Worm (Caenorhabditis elegans): ENCODE data around the gene R160.5.

The R160.5 gene

DNA sequence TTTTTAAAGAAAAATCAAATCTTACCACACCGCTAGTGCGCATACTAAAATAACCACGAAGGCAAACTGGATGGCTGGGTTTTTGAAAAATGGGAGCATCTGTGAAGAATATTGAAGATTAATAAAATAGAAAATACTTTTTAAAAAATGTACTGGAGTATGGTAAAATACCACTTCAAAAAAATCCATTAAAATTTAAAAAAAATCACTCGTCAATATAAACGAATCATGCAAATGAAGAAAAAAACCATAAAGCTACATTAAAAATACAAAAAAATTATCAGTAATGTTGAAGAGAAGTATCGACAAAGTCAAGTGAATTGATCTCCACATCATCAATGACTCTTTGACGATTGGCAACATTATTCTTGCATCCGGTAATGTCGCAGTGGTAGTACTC is at the start of gene R160.5:
R160.5 (minus strand) TSS at position 101 of the 400 bp plus-strand sequence.
- TF ChIP-seq flt-1 (GFP tag; IDR thresholded peaks at IDR 0.05) (no peak), ceh-36 (tag; optimal IDR thresholded peaks at IDR 0.05) (no peak)

DNA sequence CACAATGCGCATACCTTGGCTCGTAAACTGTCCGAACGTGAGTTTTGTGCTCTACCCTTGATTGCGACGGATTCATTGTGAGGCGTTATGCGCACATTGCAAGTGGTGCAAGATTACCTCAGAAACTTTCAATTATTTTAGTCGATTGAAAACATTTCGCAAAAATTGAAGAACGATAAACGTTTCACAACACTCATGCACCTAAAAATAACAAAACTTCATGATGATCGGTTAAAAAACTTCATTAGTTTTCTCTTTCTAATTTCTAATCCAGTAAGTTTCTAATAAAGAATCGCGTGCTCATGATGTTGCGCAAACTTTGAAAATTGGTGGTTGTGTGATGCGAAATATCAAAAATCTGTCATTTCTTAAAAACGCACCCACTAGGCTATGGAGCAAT is 48.1 kb upstream of the R160.5 start, which contains the start of gene dop-1:
dop-1 (minus strand) TSS at position 101 of the 400 bp plus-strand sequence.
- no peak for TF ChIP-seq pes-1 (GFP tag; IDR thresholded peaks at IDR 0.05)
- TF ChIP-seq F13C5.2 (tag; optimal IDR thresholded peaks at IDR 0.05): no peak
- TF ChIP-seq scrt-1 (GFP tag; IDR thresholded peaks at IDR 0.05): no peak
- no peak for TF ChIP-seq hnd-1 (tag; optimal IDR thresholded peaks at IDR 0.05)
- TF ChIP-seq tbx-11 (GFP tag; IDR thresholded peaks at IDR 0.05): no peak
- TF ChIP-seq ama-1 (optimal IDR thresholded peaks at IDR 0.05): no peak
- no peak for TF ChIP-seq sea-1 (GFP tag; conservative IDR thresholded peaks at IDR 0.05)
- TF ChIP-seq hmg-4 (GFP tag; optimal IDR thresholded peaks at IDR 0.05): no peak
- TF ChIP-seq B0310.2 (tag; optimal IDR thresholded peaks at IDR 0.05): no peak

DNA sequence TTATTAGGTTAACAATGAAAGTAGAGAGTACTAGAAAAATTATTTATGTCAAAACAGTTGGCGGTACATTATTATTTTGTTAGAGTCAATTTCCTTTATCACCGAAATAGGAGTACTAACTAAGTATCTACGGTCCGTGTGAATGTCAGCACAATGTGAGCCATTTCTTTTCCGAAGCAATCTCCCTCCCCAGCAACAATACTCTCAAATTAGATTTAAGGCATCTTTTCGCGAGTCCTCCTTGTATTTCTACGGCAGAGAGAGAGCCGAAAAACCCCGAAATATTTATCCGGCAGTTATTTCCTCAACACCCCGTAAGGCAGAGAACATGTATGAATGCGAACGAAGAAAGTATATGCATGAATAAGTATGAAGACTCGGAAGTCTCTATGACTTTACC is 44.6 kb upstream of the R160.5 start:
- TF ChIP-seq ceh-13 (GFP tag; optimal IDR thresholded peaks at IDR 0.05) (no peak), sea-1 (GFP tag; conservative IDR thresholded peaks at IDR 0.05) (no peak), tbx-11 (GFP tag; IDR thresholded peaks at IDR 0.05) (no peak), ets-7 (tag; optimal IDR thresholded peaks at IDR 0.05) (no peak), hmg-4 (GFP tag; optimal IDR thresholded peaks at IDR 0.05) (no peak), F13C5.2 (tag; optimal IDR thresholded peaks at IDR 0.05) (no peak), hmbx-1 (tag; optimal IDR thresholded peaks at IDR 0.05) (no peak)

DNA sequence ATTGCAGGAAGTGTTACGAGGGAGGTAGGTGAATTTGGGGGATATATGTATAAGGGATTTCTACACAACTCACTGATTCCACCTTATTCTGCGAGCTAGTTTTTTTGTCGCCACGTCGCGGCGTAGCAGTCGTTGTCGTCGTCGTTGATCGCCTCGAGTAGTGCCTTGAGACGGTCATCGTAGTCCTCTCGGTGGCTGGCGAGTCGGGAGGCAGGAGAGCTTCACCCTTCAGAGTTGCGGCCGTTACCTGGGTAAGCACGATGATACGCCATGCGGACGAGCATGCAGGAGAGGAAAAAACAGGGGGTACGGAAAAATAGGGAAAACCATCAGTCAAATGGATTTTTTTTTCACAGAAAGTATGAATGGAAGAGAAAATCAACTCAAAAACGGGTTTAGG is 42.5 kb upstream of the R160.5 start:
- TF ChIP-seq F13C5.2 (tag; optimal IDR thresholded peaks at IDR 0.05) (no peak), tbx-37 (GFP tag; conservative IDR thresholded peaks at IDR 0.05) (no peak), ets-7 (tag; optimal IDR thresholded peaks at IDR 0.05) (no peak), hmg-4 (GFP tag; optimal IDR thresholded peaks at IDR 0.05) (no peak), hnd-1 (tag; optimal IDR thresholded peaks at IDR 0.05) (no peak), ceh-13 (GFP tag; optimal IDR thresholded peaks at IDR 0.05) (no peak), ama-1 (optimal IDR thresholded peaks at IDR 0.05) (no peak), aly-1 (tag; optimal IDR thresholded peaks at IDR 0.05) (no peak), sea-1 (GFP tag; conservative IDR thresholded peaks at IDR 0.05) (no peak), ceh-36 (tag; optimal IDR thresholded peaks at IDR 0.05) (no peak), tra-4 (tag; optimal IDR thresholded peaks at IDR 0.05) (no peak), flt-1 (GFP tag; IDR thresholded peaks at IDR 0.05) (no peak), pes-1 (GFP tag; IDR thresholded peaks at IDR 0.05) (no peak)

DNA sequence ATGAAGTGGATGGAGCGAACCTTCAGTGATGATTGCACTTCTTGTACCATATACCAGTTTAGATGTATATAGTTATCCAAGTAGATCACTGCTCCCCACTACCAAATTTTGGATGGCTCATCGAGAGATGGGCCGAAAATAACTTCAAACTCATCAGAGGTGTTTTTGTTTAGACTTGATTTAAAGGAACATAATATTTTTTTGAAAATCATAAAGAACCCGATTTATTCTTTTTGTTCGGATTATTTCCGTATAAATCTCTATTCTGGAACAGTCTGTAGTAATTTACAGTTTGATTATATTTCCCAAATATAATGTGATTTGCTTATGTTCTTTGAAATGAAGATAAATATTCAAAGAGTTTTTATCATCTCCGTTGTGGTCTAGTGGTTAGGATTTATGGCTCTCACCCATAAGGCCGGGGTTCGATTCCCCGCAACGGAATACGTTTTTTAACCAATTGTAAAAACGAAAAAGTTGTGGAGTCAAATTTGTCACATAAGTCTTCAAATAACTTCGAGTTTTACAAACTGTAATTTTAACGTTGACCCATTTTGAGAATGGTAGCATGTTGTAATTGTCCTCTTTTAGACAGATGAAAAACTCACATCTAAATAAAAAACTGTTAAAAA is 39.7 kb upstream of the R160.5 start:
- no peak for TF ChIP-seq ceh-13 (GFP tag; optimal IDR thresholded peaks at IDR 0.05)
- TF ChIP-seq aly-1 (tag; optimal IDR thresholded peaks at IDR 0.05): no peak
- no peak for TF ChIP-seq scrt-1 (GFP tag; IDR thresholded peaks at IDR 0.05)
- TF ChIP-seq ama-1 (optimal IDR thresholded peaks at IDR 0.05): no peak
- no peak for TF ChIP-seq F13C5.2 (tag; optimal IDR thresholded peaks at IDR 0.05)
- no peak for TF ChIP-seq B0310.2 (tag; optimal IDR thresholded peaks at IDR 0.05)
- no peak for TF ChIP-seq sea-1 (GFP tag; conservative IDR thresholded peaks at IDR 0.05)
- no peak for TF ChIP-seq tbx-37 (GFP tag; conservative IDR thresholded peaks at IDR 0.05)
- TF ChIP-seq ets-7 (tag; optimal IDR thresholded peaks at IDR 0.05): no peak
- TF ChIP-seq flt-1 (GFP tag; IDR thresholded peaks at IDR 0.05): no peak
- no peak for TF ChIP-seq hmbx-1 (tag; optimal IDR thresholded peaks at IDR 0.05)
- no peak for TF ChIP-seq ceh-36 (tag; optimal IDR thresholded peaks at IDR 0.05)
- TF ChIP-seq tra-4 (tag; optimal IDR thresholded peaks at IDR 0.05): no peak
- TF ChIP-seq hmg-4 (GFP tag; optimal IDR thresholded peaks at IDR 0.05): no peak
- no peak for TF ChIP-seq hnd-1 (tag; optimal IDR thresholded peaks at IDR 0.05)
- TF ChIP-seq tbx-11 (GFP tag; IDR thresholded peaks at IDR 0.05): no peak
- TF ChIP-seq pes-1 (GFP tag; IDR thresholded peaks at IDR 0.05): no peak

DNA sequence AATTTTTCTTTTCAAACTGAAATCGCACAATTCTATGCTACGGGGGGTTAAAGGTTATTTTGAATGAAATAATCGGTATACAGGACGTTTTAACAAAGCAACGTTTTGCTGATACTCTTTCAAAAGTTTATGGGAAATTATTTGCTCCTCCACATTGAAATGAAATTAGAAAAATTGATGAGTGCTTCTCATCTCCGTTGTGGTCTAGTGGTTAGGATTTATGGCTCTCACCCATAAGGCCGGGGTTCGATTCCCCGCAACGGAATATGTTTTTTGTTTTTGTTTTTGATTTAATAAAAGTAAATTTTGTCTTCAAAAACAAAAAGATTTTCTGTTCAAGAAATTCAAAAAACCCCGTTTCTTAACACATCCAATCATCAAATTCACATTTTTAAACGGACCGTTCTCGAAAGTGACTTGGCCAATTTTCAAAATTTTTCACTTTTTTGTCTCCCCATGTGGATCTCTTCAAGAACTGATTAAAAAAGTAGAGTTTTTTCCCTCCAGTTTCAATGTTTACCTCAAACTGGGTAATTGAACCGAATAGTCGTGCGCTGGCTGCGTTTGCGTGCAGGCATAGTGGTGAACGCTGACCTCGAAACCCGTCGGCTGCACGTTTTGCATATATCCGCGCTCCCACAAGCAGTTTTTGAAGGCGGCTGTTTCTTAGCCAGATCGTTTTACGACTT is 39.1 kb upstream of the R160.5 start:
- TF ChIP-seq hmg-4 (GFP tag; optimal IDR thresholded peaks at IDR 0.05): no peak
- no peak for TF ChIP-seq pes-1 (GFP tag; IDR thresholded peaks at IDR 0.05)
- TF ChIP-seq ceh-36 (tag; optimal IDR thresholded peaks at IDR 0.05): no peak
- no peak for TF ChIP-seq tra-4 (tag; optimal IDR thresholded peaks at IDR 0.05)
- TF ChIP-seq hnd-1 (tag; optimal IDR thresholded peaks at IDR 0.05): no peak
- TF ChIP-seq aly-1 (tag; optimal IDR thresholded peaks at IDR 0.05): no peak
- no peak for TF ChIP-seq scrt-1 (GFP tag; IDR thresholded peaks at IDR 0.05)
- no peak for TF ChIP-seq tbx-11 (GFP tag; IDR thresholded peaks at IDR 0.05)

DNA sequence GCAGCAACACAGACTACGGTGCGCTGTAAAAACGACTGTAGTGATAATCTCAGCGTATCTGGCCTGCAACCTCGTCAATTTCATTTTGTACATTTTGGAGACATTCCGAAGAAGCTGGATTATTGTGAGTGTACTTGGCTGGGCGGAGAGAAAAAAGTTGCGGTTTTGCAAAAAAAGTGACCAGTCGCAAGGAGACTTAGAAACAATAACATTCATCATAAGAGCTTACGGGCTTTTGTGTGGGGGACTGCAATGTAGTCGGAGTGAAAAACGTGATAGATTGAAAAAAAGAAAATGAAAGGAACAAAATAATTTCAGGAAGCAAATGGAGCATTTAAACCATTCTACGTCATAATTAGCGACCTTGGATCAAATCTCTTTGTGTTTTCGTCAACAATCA is 37.8 kb upstream of the R160.5 start:
- TF ChIP-seq hmg-4 (GFP tag; optimal IDR thresholded peaks at IDR 0.05) (no peak), hnd-1 (tag; optimal IDR thresholded peaks at IDR 0.05) (no peak), tbx-37 (GFP tag; conservative IDR thresholded peaks at IDR 0.05) (no peak), tra-4 (tag; optimal IDR thresholded peaks at IDR 0.05) (no peak), F13C5.2 (tag; optimal IDR thresholded peaks at IDR 0.05) (no peak), hmbx-1 (tag; optimal IDR thresholded peaks at IDR 0.05) (no peak), ets-7 (tag; optimal IDR thresholded peaks at IDR 0.05) (no peak), aly-1 (tag; optimal IDR thresholded peaks at IDR 0.05) (no peak), ceh-13 (GFP tag; optimal IDR thresholded peaks at IDR 0.05) (no peak), B0310.2 (tag; optimal IDR thresholded peaks at IDR 0.05) (no peak), pes-1 (GFP tag; IDR thresholded peaks at IDR 0.05) (no peak), tbx-11 (GFP tag; IDR thresholded peaks at IDR 0.05) (no peak), sea-1 (GFP tag; conservative IDR thresholded peaks at IDR 0.05) (no peak), ceh-36 (tag; optimal IDR thresholded peaks at IDR 0.05) (no peak), flt-1 (GFP tag; IDR thresholded peaks at IDR 0.05) (no peak)
